Worm (Caenorhabditis elegans) whole organism, L1 larva: Measurements from ENCODE around the gene dpy-2.

ENCODE experiments used
- C16A3.4 ChIP-seq: fragments of 150-350 bp; optimal IDR thresholded peaks from 2 replicates; lab custom pipeline; 2014; ENCODE audit warnings: missing biosample characterization, missing genetic modification characterization
- C34B4.2 ChIP-seq: sonication (generic microtip); optimal IDR thresholded peaks from 2 replicates; lab custom pipeline; 2017; ENCODE audit warnings: mild to moderate bottlenecking, missing genetic modification characterization, missing compliant biosample characterization
- ama-1 ChIP-seq: fragments of 150-350 bp; optimal IDR thresholded peaks from 2 replicates; lab custom pipeline; 2014
- blmp-1 ChIP-seq: fragments of 150-350 bp; optimal IDR thresholded peaks from 2 replicates; lab custom pipeline; 2014; ENCODE audit warnings: missing biosample characterization, missing genetic modification characterization
- ceh-8 ChIP-seq: fragments of 200-800 bp; sonication (Bioruptor generic); optimal IDR thresholded peaks from 2 replicates; lab custom pipeline; 2018; ENCODE audit warnings: mild to moderate bottlenecking, missing genetic modification characterization, moderate library complexity, missing compliant biosample characterization
- ceh-82 ChIP-seq, 3 experiments: fragments of 150-350 bp in 1 of 3; sonication (generic microtip) in 2 of 3; optimal IDR thresholded peaks; 2 replicates each; lab custom pipeline; 2014 to 2017; ENCODE audit warnings: missing biosample characterization in 3 of 3, missing genetic modification characterization in 3 of 3
- ceh-90 ChIP-seq: sonication (generic microtip); optimal IDR thresholded peaks from 2 replicates; lab custom pipeline; 2016; ENCODE audit warnings: missing genetic modification characterization, missing compliant biosample characterization
- efl-1 ChIP-seq, 4 experiments: fragments of 150-350 bp; optimal IDR thresholded peaks in 3 of 4; peaks in 1 of 4; 1 replicate in 1 of 4; 2 replicates in 3 of 4; lab custom pipeline; 2014; ENCODE audit warnings: missing biosample characterization in 2 of 4, missing genetic modification characterization in 2 of 4, missing genetic modification reagents in 2 of 4
- efl-3 ChIP-seq: fragments of 200-800 bp; sonication (Bioruptor generic); optimal IDR thresholded peaks from 2 replicates; lab custom pipeline; 2018; ENCODE audit warnings: mild to moderate bottlenecking, missing genetic modification characterization, missing compliant biosample characterization
- egl-13 ChIP-seq: sonication (generic microtip); optimal IDR thresholded peaks from 2 replicates; lab custom pipeline; 2016; ENCODE audit warnings: missing genotype, missing genetic modification reagents, missing genetic modification characterization, missing compliant biosample characterization
- ets-5 ChIP-seq: fragments of 200-800 bp; sonication (Bioruptor generic); IDR thresholded peaks from 2 replicates; pipeline ENCODE4 v1.3.6; 2022; ENCODE audit warnings: missing genetic modification characterization, missing compliant biosample characterization
- fkh-10 ChIP-seq: sonication (generic microtip); optimal IDR thresholded peaks from 2 replicates; lab custom pipeline; 2017; ENCODE audit warnings: missing biosample characterization, missing genetic modification reagents, missing genetic modification characterization
- fkh-4 ChIP-seq: sonication (generic microtip); optimal IDR thresholded peaks from 2 replicates; lab custom pipeline; 2016; ENCODE audit warnings: missing compliant biosample characterization, missing genetic modification characterization, borderline replicate concordance
- irx-1 ChIP-seq: sonication (generic microtip); optimal IDR thresholded peaks from 2 replicates; lab custom pipeline; 2016; ENCODE audit warnings: missing genetic modification characterization, missing compliant biosample characterization
- isw-1 ChIP-seq: fragments of 200-800 bp; sonication (Bioruptor generic); IDR thresholded peaks from 2 replicates; pipeline ENCODE4 v1.3.6; 2022; ENCODE audit warnings: missing genetic modification characterization, missing compliant biosample characterization
- lin-13 ChIP-seq: fragments of 150-350 bp; optimal IDR thresholded peaks from 2 replicates; lab custom pipeline; 2014; ENCODE audit warnings: missing biosample characterization, missing genetic modification reagents, missing genetic modification characterization
- lin-14 ChIP-seq: fragments of 200-800 bp; sonication (Bioruptor generic); optimal IDR thresholded peaks from 2 replicates; lab custom pipeline; 2018; ENCODE audit warnings: mild to moderate bottlenecking, missing genetic modification characterization, moderate library complexity, missing compliant biosample characterization
- lin-15B ChIP-seq: fragments of 150-350 bp; sonication (generic microtip); optimal IDR thresholded peaks from 3 replicates; lab custom pipeline; 2014; ENCODE audit warnings: missing biosample characterization, missing genetic modification characterization
- lin-39 ChIP-seq: fragments of 150-350 bp; optimal IDR thresholded peaks from 2 replicates; lab custom pipeline; 2014; ENCODE audit warnings: missing biosample characterization, missing genetic modification reagents, missing genetic modification characterization
- lir-3 ChIP-seq: sonication (generic microtip); optimal IDR thresholded peaks from 2 replicates; lab custom pipeline; 2016; ENCODE audit warnings: mild to moderate bottlenecking, missing genetic modification characterization, moderate library complexity, missing compliant biosample characterization; ENCODE audit not compliant: poor library complexity
- lsy-2 ChIP-seq, 2 experiments: fragments of 150-350 bp; optimal IDR thresholded peaks; 2 replicates each; lab custom pipeline; 2014; ENCODE audit warnings: missing biosample characterization in 2 of 2, missing genetic modification characterization in 2 of 2
- mab-9 ChIP-seq: fragments of 200-800 bp; sonication (Bioruptor generic); IDR thresholded peaks from 2 replicates; pipeline ENCODE4 v1.3.6; 2022; ENCODE audit warnings: missing genetic modification reagents, missing genetic modification characterization, missing compliant biosample characterization
- mep-1 ChIP-seq: fragments of 150-350 bp; optimal IDR thresholded peaks from 2 replicates; lab custom pipeline; 2014; ENCODE audit warnings: missing biosample characterization, missing genetic modification characterization
- nhr-12 ChIP-seq: sonication (generic microtip); optimal IDR thresholded peaks from 2 replicates; lab custom pipeline; 2017; ENCODE audit warnings: missing biosample characterization, missing genetic modification characterization
- nhr-19 ChIP-seq: fragments of 200-800 bp; sonication (Bioruptor generic); conservative IDR thresholded peaks from 2 replicates; pipeline ENCODE4 v1.3.6; 2022; ENCODE audit warnings: missing genetic modification characterization, missing compliant biosample characterization
- nhr-237 ChIP-seq: fragments of 150-350 bp; optimal IDR thresholded peaks from 2 replicates; lab custom pipeline; 2014; ENCODE audit warnings: missing biosample characterization, missing genetic modification characterization
- nhr-85 ChIP-seq: sonication (generic microtip); peaks from one replicate; lab custom pipeline; 2016; ENCODE audit warnings: missing genetic modification characterization, inconsistent platforms, missing compliant biosample characterization
- nhr-90 ChIP-seq: sonication (generic microtip); optimal IDR thresholded peaks from 2 replicates; lab custom pipeline; 2016; ENCODE audit warnings: mild to moderate bottlenecking, missing genetic modification characterization, missing compliant biosample characterization; ENCODE audit not compliant: poor library complexity
- pax-3 ChIP-seq: fragments of 200-800 bp; sonication (Bioruptor generic); optimal IDR thresholded peaks from 2 replicates; lab custom pipeline; 2018; ENCODE audit warnings: mild to moderate bottlenecking, missing genetic modification characterization, moderate library complexity, missing compliant biosample characterization
- pqm-1 ChIP-seq: sonication (generic microtip); optimal IDR thresholded peaks from 3 replicates; lab custom pipeline; 2017; ENCODE audit warnings: missing biosample characterization, missing genetic modification characterization
- rnt-1 ChIP-seq: sonication (generic microtip); optimal IDR thresholded peaks from 2 replicates; lab custom pipeline; 2016; ENCODE audit warnings: mild to moderate bottlenecking, missing genetic modification characterization, moderate library complexity, missing compliant biosample characterization
- snpc-4 ChIP-seq: fragments of 150-350 bp; optimal IDR thresholded peaks from 2 replicates; lab custom pipeline; 2014; ENCODE audit warnings: missing biosample characterization, missing genetic modification characterization
- sox-4 ChIP-seq: sonication (generic microtip); optimal IDR thresholded peaks from 2 replicates; lab custom pipeline; 2016; ENCODE audit warnings: missing genetic modification characterization, missing compliant biosample characterization
- sup-37 ChIP-seq: fragments of 200-800 bp; sonication (Bioruptor generic); optimal IDR thresholded peaks from 2 replicates; lab custom pipeline; 2018; ENCODE audit warnings: mild to moderate bottlenecking, missing genetic modification characterization, missing compliant biosample characterization
- swsn-7 ChIP-seq: sonication (generic microtip); optimal IDR thresholded peaks from 2 replicates; lab custom pipeline; 2016; ENCODE audit warnings: missing genetic modification characterization, missing compliant biosample characterization
- tbx-2 ChIP-seq: sonication (generic microtip); optimal IDR thresholded peaks from 2 replicates; lab custom pipeline; 2016; ENCODE audit warnings: missing genetic modification characterization, missing compliant biosample characterization
- unc-30 ChIP-seq: sonication (generic microtip); optimal IDR thresholded peaks from 2 replicates; lab custom pipeline; 2017; ENCODE audit warnings: missing biosample characterization, missing genetic modification characterization
- unc-62 ChIP-seq: fragments of 150-350 bp; optimal IDR thresholded peaks from 2 replicates; lab custom pipeline; 2014; ENCODE audit warnings: missing biosample characterization, missing genetic modification reagents, missing genetic modification characterization
- unc-86 ChIP-seq: sonication (generic microtip); optimal IDR thresholded peaks from 2 replicates; lab custom pipeline; 2016; ENCODE audit warnings: missing genetic modification characterization, missing compliant biosample characterization
- ztf-4 ChIP-seq: fragments of 150-350 bp; optimal IDR thresholded peaks from 2 replicates; lab custom pipeline; 2014; ENCODE audit warnings: missing biosample characterization, missing genetic modification characterization

The dpy-2 gene

DNA sequence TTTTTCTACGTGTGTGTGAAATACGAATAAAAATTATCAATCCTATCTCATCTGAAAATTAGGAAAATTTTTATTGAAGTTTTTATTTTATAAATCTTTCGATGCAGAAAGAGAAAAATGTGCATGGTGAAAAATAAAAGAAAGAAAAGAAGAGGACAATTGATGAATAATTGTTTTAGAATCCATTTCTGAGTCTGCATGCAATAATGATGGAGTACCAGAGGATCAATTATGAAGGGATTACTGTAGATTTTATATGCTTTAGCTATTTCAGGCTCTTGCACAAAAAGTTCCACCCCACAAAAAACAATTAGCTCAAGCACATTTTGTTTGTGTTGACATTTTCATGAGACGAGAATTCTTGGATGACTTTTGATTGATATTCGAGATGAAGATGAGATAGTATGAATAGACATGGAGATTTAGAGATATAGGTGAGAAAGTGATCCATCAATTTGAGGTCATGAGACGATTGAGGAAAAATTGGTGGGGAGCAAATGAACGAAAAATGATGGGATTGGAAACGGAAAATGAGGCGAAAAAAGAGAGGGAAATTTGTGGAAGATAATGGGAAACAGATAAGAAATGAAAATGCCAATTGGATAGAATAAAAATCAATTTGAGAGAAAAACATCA is 8.4 kb upstream of the dpy-2 start, which contains the start of gene rpy-1 (continued):
- TF ChIP-seq lin-15B (no peak), lin-39 (peak; percentile 61), unc-30 (tag; lab: Kevin White, UChicago) (no peak), C16A3.4 (tag; lab: Kevin White, UChicago) (no peak), rnt-1 (tag; lab: Kevin White, UChicago) (peak; percentile 60), pqm-1 (tag; lab: Kevin White, UChicago) (no peak), ceh-82 (tag; optimal IDR thresholded peaks at IDR 0.05; lab: Kevin White, UChicago) (no peak), isw-1 (GFP tag; lab: Robert Waterston, UW) (no peak), ets-5 (GFP tag; lab: Robert Waterston, UW) (no peak), mep-1 (tag; lab: Kevin White, UChicago) (no peak), nhr-19 (GFP tag; lab: Robert Waterston, UW) (0 out of 2 replicates have a peak, but pooled peaks have one; percentile 13), nhr-90 (tag; lab: Kevin White, UChicago) (no peak), sup-37 (GFP tag; lab: Kevin White, UChicago) (no peak), irx-1 (tag; lab: Kevin White, UChicago) (no peak), efl-3 (GFP tag; lab: Kevin White, UChicago) (no peak), mab-9 (GFP tag; lab: Robert Waterston, UW) (no peak), ama-1 (lab: Kevin White, UChicago) (no peak), sox-4 (no peak), lsy-2 (tag; optimal IDR thresholded peaks at IDR 0.05; lab: Kevin White, UChicago) (peak; percentile 36 to 51), egl-13 (tag; lab: Kevin White, UChicago) (no peak), unc-62 (no peak), nhr-85 (tag; lab: Kevin White, UChicago) (peak; percentile 7), snpc-4 (tag; lab: Kevin White, UChicago) (no peak), ceh-90 (tag; lab: Kevin White, UChicago) (no peak), nhr-237 (tag; lab: Kevin White, UChicago) (no peak), ceh-8 (GFP tag; lab: Kevin White, UChicago) (no peak), lir-3 (no peak), pax-3 (tag; lab: Kevin White, UChicago) (no peak), efl-1 (optimal IDR thresholded peaks at IDR 0.05; lab: Kevin White, UChicago) (no peak), efl-1 (GFP tag; optimal IDR thresholded peaks at IDR 0.05 in 1 of 2; lab: Kevin White, UChicago) (peak in 1 of 2 experiments; percentile 41), blmp-1 (peak; percentile 9), lin-13 (no peak)

DNA sequence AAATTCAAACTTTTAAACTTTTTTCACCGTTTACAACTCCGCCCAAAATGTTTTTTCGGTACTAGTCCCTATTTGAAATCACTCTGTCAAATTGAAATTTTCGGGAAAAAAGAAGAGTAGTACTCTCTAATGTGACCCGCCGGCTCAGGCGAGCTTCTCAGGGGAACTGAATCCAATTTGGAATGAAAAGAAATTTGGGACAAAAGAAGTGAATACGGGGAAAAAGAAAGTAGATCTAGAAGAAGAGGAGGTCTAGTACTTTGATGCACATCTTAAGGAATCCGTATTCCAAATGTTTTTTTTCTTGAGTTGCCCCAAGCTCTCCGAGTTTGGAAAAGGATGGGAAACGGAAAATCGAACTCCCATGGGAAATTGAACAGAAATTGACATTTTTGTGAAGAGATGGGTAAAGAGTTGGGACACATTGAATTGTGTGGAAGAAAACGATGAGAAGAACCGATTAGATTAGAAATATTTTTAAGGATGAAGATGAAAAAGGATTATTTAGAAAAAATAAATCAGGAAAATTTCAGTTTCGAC is 7.5 kb upstream of the dpy-2 start:
- TF ChIP-seq lin-14 = peak; percentile 64
- TF ChIP-seq C34B4.2 (tag; lab: Kevin White, UChicago) = no peak
- no peak for TF ChIP-seq nhr-12
- no peak for TF ChIP-seq unc-86 (tag; lab: Kevin White, UChicago)
- no peak for TF ChIP-seq efl-1 (optimal IDR thresholded peaks at IDR 0.05; lab: Kevin White, UChicago)
- no peak for TF ChIP-seq efl-1 (GFP tag; optimal IDR thresholded peaks at IDR 0.05 in 1 of 2; lab: Kevin White, UChicago)
- peak; percentile 39 for TF ChIP-seq fkh-10
- TF ChIP-seq tbx-2 (tag; lab: Kevin White, UChicago) = peak; percentile 21
- no peak for TF ChIP-seq rnt-1 (tag; lab: Kevin White, UChicago)
- no peak for TF ChIP-seq ztf-4 (tag; lab: Kevin White, UChicago)
- no peak for TF ChIP-seq fkh-4 (tag; lab: Kevin White, UChicago)
- TF ChIP-seq swsn-7 (tag; lab: Kevin White, UChicago) = no peak
